Fruit fly (Drosophila melanogaster) whole organism, wandering third instar larva: ENCODE measurements around the gene Polr2J.

ENCODE experiments used
- Abd-B ChIP-seq: fragments of >200 bp; optimal IDR thresholded peaks from 2 replicates; lab custom pipeline; 2017; ENCODE audit warnings: missing biosample characterization, missing genetic modification characterization
- CG32264 ChIP-seq: fragments of 200-800 bp; sonication (Bioruptor generic); optimal IDR thresholded peaks from 2 replicates; lab custom pipeline; 2016; ENCODE audit warnings: missing biosample characterization, missing genetic modification characterization
- CG9705 ChIP-seq: fragments of 200-800 bp; sonication (Bioruptor generic); optimal IDR thresholded peaks from 2 replicates; lab custom pipeline; 2018; ENCODE audit warnings: missing biosample characterization, mild to moderate bottlenecking, missing genetic modification characterization
- CrebA ChIP-seq: fragments of 200-800 bp; sonication (Bioruptor generic); optimal IDR thresholded peaks from 2 replicates; lab custom pipeline; 2016; ENCODE audit warnings: missing biosample characterization, mild to moderate bottlenecking, missing genetic modification characterization, borderline replicate concordance
- Dfd ChIP-seq: fragments of >200 bp; optimal IDR thresholded peaks from 2 replicates; lab custom pipeline; 2017; ENCODE audit warnings: missing biosample characterization, missing genetic modification characterization
- Dif ChIP-seq: fragments of 200-275, 200-300 bp; sonication (Bioruptor generic); optimal IDR thresholded peaks from 2 replicates; lab custom pipeline; 2018; ENCODE audit warnings: missing biosample characterization, missing genetic modification characterization; ENCODE audit not compliant: partially characterized antibody
- GATAd ChIP-seq: sonication (Bioruptor generic); optimal IDR thresholded peaks from 2 replicates; lab custom pipeline; 2016; ENCODE audit warnings: missing biosample characterization, missing genetic modification characterization
- HLH106 ChIP-seq: fragments of 200-800 bp; optimal IDR thresholded peaks from 3 replicates; lab custom pipeline; 2019; ENCODE audit warnings: missing biosample characterization, mild to moderate bottlenecking, missing genetic modification characterization, moderate library complexity
- Hnf4 ChIP-seq: fragments of 200-800 bp; sonication (Bioruptor generic); optimal IDR thresholded peaks from 2 replicates; lab custom pipeline; 2016; ENCODE audit warnings: missing biosample characterization, mild to moderate bottlenecking, missing genetic modification characterization
- Hr78 ChIP-seq: fragments of >200 bp; optimal IDR thresholded peaks from 2 replicates; lab custom pipeline; 2017; ENCODE audit warnings: missing biosample characterization, missing genetic modification characterization
- Hr83 ChIP-seq: fragments of 200-300 bp; sonication (Bioruptor generic); optimal IDR thresholded peaks from 2 replicates; lab custom pipeline; 2016; ENCODE audit warnings: missing biosample characterization, mild to moderate bottlenecking, missing genetic modification characterization, moderate library complexity; ENCODE audit not compliant: poor library complexity, severe bottlenecking
- Jra ChIP-seq: sonication (Bioruptor generic); optimal IDR thresholded peaks from 2 replicates; lab custom pipeline; 2016; ENCODE audit warnings: missing biosample characterization, missing genetic modification characterization
- Mio ChIP-seq: sonication (Bioruptor generic); optimal IDR thresholded peaks from 2 replicates; lab custom pipeline; 2016; ENCODE audit warnings: missing biosample characterization, missing genetic modification characterization
- Myc ChIP-seq: fragments of >200 bp; optimal IDR thresholded peaks from 2 replicates; lab custom pipeline; 2017
- N ChIP-seq: fragments of >200 bp; optimal IDR thresholded peaks from 2 replicates; lab custom pipeline; 2018; ENCODE audit warnings: missing biosample characterization, missing external identifiers, missing genetic modification characterization
- OdsH ChIP-seq: fragments of 200-800 bp; sonication (Bioruptor generic); optimal IDR thresholded peaks from 2 replicates; lab custom pipeline; 2016; ENCODE audit warnings: missing biosample characterization, mild to moderate bottlenecking, missing genetic modification characterization
- Rel ChIP-seq, 2 experiments: fragments of 200-800 bp; sonication (Bioruptor generic) in 1 of 2; optimal IDR thresholded peaks; 2 replicates in 1 of 2; 3 replicates in 1 of 2; lab custom pipeline; 2016 to 2019; ENCODE audit warnings: mild to moderate bottlenecking in 2 of 2, missing biosample characterization in 2 of 2, missing genetic modification characterization in 2 of 2, moderate library complexity in 1 of 2
- Sp1 ChIP-seq: fragments of 200-800 bp; sonication (Bioruptor generic); optimal IDR thresholded peaks from 3 replicates; lab custom pipeline; 2019; ENCODE audit warnings: missing biosample characterization, mild to moderate bottlenecking, missing genetic modification characterization, moderate library complexity
- Vsx2 ChIP-seq: fragments of 200-300, 225-300 bp; sonication (Bioruptor generic); optimal IDR thresholded peaks from 2 replicates; lab custom pipeline; 2018; ENCODE audit warnings: missing biosample characterization, missing genetic modification characterization; ENCODE audit not compliant: partially characterized antibody
- br ChIP-seq: fragments of 200-800 bp; sonication (Bioruptor generic); optimal IDR thresholded peaks from 2 replicates; lab custom pipeline; 2016; ENCODE audit warnings: missing biosample characterization, missing genetic modification characterization
- brk ChIP-seq: fragments of 200-800 bp; sonication (Bioruptor generic); optimal IDR thresholded peaks from 2 replicates; lab custom pipeline; 2016; ENCODE audit warnings: missing biosample characterization, mild to moderate bottlenecking, missing genetic modification characterization
- dl ChIP-seq, 2 experiments: fragments of 175-275, 200-275 bp in 1 of 2; fragments of 200-275 bp in 1 of 2; sonication (Bioruptor generic); optimal IDR thresholded peaks; lab custom pipeline; 2018; ENCODE audit warnings: mild to moderate bottlenecking in 2 of 2, missing biosample characterization in 2 of 2, missing genetic modification characterization in 2 of 2, moderate library complexity in 2 of 2; ENCODE audit not compliant: partially characterized antibody in 2 of 2, insufficient read depth in 1 of 2
- dmrt93B ChIP-seq: fragments of 200-800 bp; sonication (Bioruptor generic); optimal IDR thresholded peaks from 2 replicates; lab custom pipeline; 2018; ENCODE audit warnings: missing biosample characterization, mild to moderate bottlenecking, missing genetic modification characterization
- dsf ChIP-seq: sonication (Bioruptor generic); optimal IDR thresholded peaks from 2 replicates; lab custom pipeline; 2016; ENCODE audit warnings: missing biosample characterization, missing genetic modification characterization, borderline replicate concordance
- ey ChIP-seq: fragments of 200-800 bp; sonication (Bioruptor generic); optimal IDR thresholded peaks from 2 replicates; lab custom pipeline; 2016; ENCODE audit warnings: missing biosample characterization, missing genetic modification characterization
- foxo ChIP-seq, 2 experiments: fragments of 200-800 bp; sonication (Bioruptor generic); optimal IDR thresholded peaks; 2 replicates in 1 of 2; 3 replicates in 1 of 2; lab custom pipeline; 2016 to 2017; ENCODE audit warnings: missing biosample characterization in 2 of 2, missing genetic modification characterization in 2 of 2
- fru ChIP-seq: fragments of 200-800 bp; sonication (Bioruptor generic); optimal IDR thresholded peaks from 3 replicates; lab custom pipeline; 2016; ENCODE audit warnings: missing biosample characterization, mild to moderate bottlenecking, missing genetic modification characterization
- h ChIP-seq: fragments of 200-800 bp; sonication (Bioruptor generic); optimal IDR thresholded peaks from 3 replicates; lab custom pipeline; 2016; ENCODE audit warnings: missing biosample characterization, mild to moderate bottlenecking, missing genetic modification characterization
- jim ChIP-seq: fragments of 175-275, 200-325 bp; sonication (Bioruptor generic); optimal IDR thresholded peaks from 2 replicates; lab custom pipeline; 2016; ENCODE audit warnings: missing biosample characterization, mild to moderate bottlenecking, missing genetic modification characterization
- lola ChIP-seq: fragments of >200 bp; optimal IDR thresholded peaks from 2 replicates; lab custom pipeline; 2017; ENCODE audit warnings: missing biosample characterization, missing genetic modification characterization
- pan ChIP-seq: fragments of >200 bp; optimal IDR thresholded peaks from 2 replicates; lab custom pipeline; 2017
- psq ChIP-seq: fragments of 200-800 bp; sonication (Bioruptor generic); optimal IDR thresholded peaks from 3 replicates; lab custom pipeline; 2017; ENCODE audit warnings: missing biosample characterization, mild to moderate bottlenecking, missing genetic modification characterization, moderate library complexity
- rgr ChIP-seq: fragments of 200-800 bp; sonication (Bioruptor generic); optimal IDR thresholded peaks from 3 replicates; lab custom pipeline; 2016; ENCODE audit warnings: missing biosample characterization, mild to moderate bottlenecking, missing genetic modification characterization
- sage ChIP-seq: fragments of 200-800 bp; sonication (Bioruptor generic); optimal IDR thresholded peaks from 2 replicates; lab custom pipeline; 2016; ENCODE audit warnings: missing biosample characterization, mild to moderate bottlenecking, missing genetic modification characterization
- sv ChIP-seq: fragments of 200-800 bp; sonication (Bioruptor generic); optimal IDR thresholded peaks from 3 replicates; lab custom pipeline; 2016; ENCODE audit warnings: missing biosample characterization, missing genetic modification characterization
- tai ChIP-seq: sonication (Bioruptor generic); optimal IDR thresholded peaks from 2 replicates; lab custom pipeline; 2016; ENCODE audit warnings: missing biosample characterization, missing genetic modification characterization
- usp ChIP-seq: fragments of >200 bp; optimal IDR thresholded peaks from 2 replicates; lab custom pipeline; 2017; ENCODE audit warnings: missing biosample characterization, missing genetic modification characterization
- woc ChIP-seq: sonication (Bioruptor generic); optimal IDR thresholded peaks from 2 replicates; lab custom pipeline; 2016; ENCODE audit warnings: missing biosample characterization, mild to moderate bottlenecking, missing genetic modification characterization

Polr2J gene

DNA sequence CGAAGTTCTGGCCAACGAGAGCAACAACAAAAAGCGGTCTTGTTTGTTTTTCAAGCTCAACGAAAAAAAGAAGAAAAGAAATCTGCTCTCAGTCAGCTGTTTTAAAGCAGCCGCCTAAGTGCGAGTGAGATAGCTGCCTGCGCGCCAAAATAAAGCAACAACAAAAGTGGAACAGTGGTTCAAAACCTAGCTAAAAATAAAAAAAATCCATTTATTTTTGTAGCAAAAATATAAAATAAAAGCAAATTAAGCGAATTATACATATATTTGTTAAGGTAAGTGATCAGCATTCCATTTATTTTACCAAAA, 25.0 kb downstream of the Polr2J start (continued):
- TF ChIP-seq pan (lab: Kevin White, UChicago), result no peak
- TF ChIP-seq sage (GFP tag; lab: Kevin White, UChicago), result peak; percentile 76
- peak in 1 of 2 experiments; percentile 63 for TF ChIP-seq foxo (GFP tag; optimal IDR thresholded peaks at IDR 0.05; lab: Kevin White, UChicago)
- TF ChIP-seq dl (GFP tag; optimal IDR thresholded peaks at IDR 0.05; lab: Kevin White, UChicago; ENCODE audit: insufficient read depth in 1 of 2, partially characterized antibody in 2 of 2), result no peak
- no peak for TF ChIP-seq Vsx2 (GFP tag; lab: Kevin White, UChicago)
- TF ChIP-seq CrebA (GFP tag; lab: Kevin White, UChicago), result peak; percentile 87
- peak; percentile 89 for TF ChIP-seq Sp1 (GFP tag; lab: Kevin White, UChicago)
- peak; percentile 16 for TF ChIP-seq fru
- peak; percentile 29 for TF ChIP-seq Hnf4 (GFP tag; lab: Kevin White, UChicago)

DNA sequence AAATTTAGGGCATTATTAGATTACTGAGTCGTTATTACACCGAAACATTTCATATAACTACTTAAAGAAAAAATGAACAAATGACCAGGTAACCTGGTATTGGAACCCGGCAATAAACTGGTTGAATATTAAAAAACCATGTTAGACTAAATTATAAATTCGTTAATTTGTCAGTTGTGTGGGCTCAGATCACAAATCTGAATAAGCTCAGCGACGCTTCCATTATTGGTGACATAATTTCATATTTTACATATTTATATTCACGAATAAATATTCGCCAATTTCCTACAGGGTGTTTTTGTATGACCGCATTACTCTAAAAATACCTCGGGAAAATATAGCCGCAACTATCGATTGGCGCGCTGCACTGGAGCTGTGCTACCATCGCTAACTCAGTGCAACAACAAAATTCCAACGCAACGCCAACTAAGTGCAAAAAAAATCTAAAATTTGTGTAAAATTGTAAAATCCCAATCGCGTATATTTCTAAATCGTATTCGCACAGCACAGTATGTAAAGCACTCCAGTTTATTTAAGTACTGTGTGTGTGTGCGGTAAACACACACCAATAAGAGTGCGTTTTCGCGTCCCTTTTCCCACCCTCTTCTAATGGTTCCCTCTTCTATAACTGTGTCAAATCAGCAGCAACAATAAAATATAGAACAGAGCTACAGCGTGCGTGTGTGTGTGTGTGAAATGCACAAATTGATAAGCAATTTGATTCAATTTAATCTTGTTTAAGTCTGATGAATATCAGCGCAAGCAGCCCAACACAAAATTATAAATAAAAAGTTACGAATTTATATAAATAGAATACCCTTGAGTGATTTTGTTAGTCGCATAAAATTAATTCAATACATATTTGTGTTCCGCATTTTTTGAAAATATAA, 25.6 kb downstream of the Polr2J start, which contains the start of gene CLIP-190:
CLIP-190 (plus strand) TSS at position 370 of the 890 bp plus-strand sequence.
- TF ChIP-seq CG32264, result no peak
- TF ChIP-seq GATAd (GFP tag; lab: Kevin White, UChicago), result peak; percentile 7
- peak; percentile 53 for TF ChIP-seq Hr83
- no peak for TF ChIP-seq br (GFP tag; lab: Kevin White, UChicago)
- TF ChIP-seq h (GFP tag; lab: Kevin White, UChicago), result peak; percentile 13
- TF ChIP-seq foxo (GFP tag; optimal IDR thresholded peaks at IDR 0.05; lab: Kevin White, UChicago), result peak in 1 of 2 experiments; percentile 31
- TF ChIP-seq OdsH (GFP tag; lab: Kevin White, UChicago), result no peak
- peak; percentile 14 for TF ChIP-seq rgr (GFP tag; lab: Kevin White, UChicago)
- TF ChIP-seq Hr78 (GFP tag; lab: Kevin White, UChicago), result no peak
- TF ChIP-seq dmrt93B (GFP tag; lab: Kevin White, UChicago), result no peak
- TF ChIP-seq Abd-B, result no peak
- no peak for TF ChIP-seq jim (GFP tag; lab: Kevin White, UChicago)
- TF ChIP-seq ey, result no peak
- TF ChIP-seq usp (GFP tag; lab: Kevin White, UChicago), result no peak
- no peak for TF ChIP-seq dsf (GFP tag; lab: Kevin White, UChicago)
- TF ChIP-seq CrebA (GFP tag; lab: Kevin White, UChicago), result no peak
- TF ChIP-seq Sp1 (GFP tag; lab: Kevin White, UChicago), result no peak
- TF ChIP-seq Dfd (GFP tag; lab: Kevin White, UChicago), result no peak
- peak; percentile 29 for TF ChIP-seq Dif (GFP tag; lab: Kevin White, UChicago)
- peak; percentile 67 for TF ChIP-seq woc (GFP tag; lab: Kevin White, UChicago)
- TF ChIP-seq Rel (GFP tag; optimal IDR thresholded peaks at IDR 0.05; lab: Kevin White, UChicago), result no peak
- peak; percentile 7 for TF ChIP-seq Rel (tag; optimal IDR thresholded peaks at IDR 0.05; lab: Kevin White, UChicago)
- TF ChIP-seq psq, result no peak

- TF ChIP-seq dsf (GFP tag; lab: Kevin White, UChicago) (no peak), Dfd (GFP tag; lab: Kevin White, UChicago) (no peak), usp (GFP tag; lab: Kevin White, UChicago) (no peak), foxo (GFP tag; optimal IDR thresholded peaks at IDR 0.05; lab: Kevin White, UChicago) (no peak), OdsH (GFP tag; lab: Kevin White, UChicago) (no peak), ey (no peak), psq (peak; percentile 77), brk (no peak), CG9705 (GFP tag; lab: Kevin White, UChicago) (no peak), tai (no peak), HLH106 (tag; lab: Kevin White, UChicago) (peak; percentile 4), br (GFP tag; lab: Kevin White, UChicago) (no peak), Mio (GFP tag; lab: Kevin White, UChicago) (no peak), Jra (GFP tag; lab: Kevin White, UChicago) (no peak), N (GFP tag; lab: Kevin White, UChicago) (no peak), Hr83 (peak; percentile 67), sv (GFP tag; lab: Kevin White, UChicago) (no peak), woc (GFP tag; lab: Kevin White, UChicago) (no peak), Dif (GFP tag; lab: Kevin White, UChicago) (peak; percentile 79), Myc (lab: Kevin White, UChicago) (no peak), sage (GFP tag; lab: Kevin White, UChicago) (no peak), pan (lab: Kevin White, UChicago) (no peak), GATAd (GFP tag; lab: Kevin White, UChicago) (no peak), Hr78 (GFP tag; lab: Kevin White, UChicago) (no peak), dl (GFP tag; optimal IDR thresholded peaks at IDR 0.05; lab: Kevin White, UChicago; ENCODE audit: insufficient read depth in 1 of 2, partially characterized antibody in 2 of 2) (peak in 1 of 2 experiments; percentile 47), CG32264 (no peak), fru (no peak), CrebA (GFP tag; lab: Kevin White, UChicago) (no peak), dmrt93B (GFP tag; lab: Kevin White, UChicago) (no peak), Abd-B (no peak), h (GFP tag; lab: Kevin White, UChicago) (no peak), jim (GFP tag; lab: Kevin White, UChicago) (peak; percentile 46), lola (no peak), Vsx2 (GFP tag; lab: Kevin White, UChicago) (no peak)
Observed at dm6 chr2L:17383588-17384308, 26.5 kb downstream of the Polr2J start, which contains the start of gene Lrch. Gene Lrch (minus strand): TSS chr2L:17384115.
